Worm (Caenorhabditis elegans) whole organism, mixed stage, embryonic: Measurements from ENCODE around the gene sre-49.

Source experiments
- elt-1 ChIP-seq: sonication (generic microtip); optimal IDR thresholded peaks from 2 replicates; lab custom pipeline; 2017; ENCODE audit warnings: missing genetic modification characterization, mild to moderate bottlenecking, missing compliant biosample characterization, antibody characterized with exemption, moderate library complexity, borderline replicate concordance; ENCODE audit not compliant: insufficient read depth
- mep-1 ChIP-seq: fragments of 150-350 bp; optimal IDR thresholded peaks from 2 replicates; lab custom pipeline; 2017; ENCODE audit warnings: missing biosample characterization, missing genetic modification reagents, missing genetic modification characterization, inconsistent platforms
- nhr-2 ChIP-seq: fragments of 150-350 bp; optimal IDR thresholded peaks from 2 replicates; lab custom pipeline; 2014; ENCODE audit warnings: missing biosample characterization, missing genetic modification characterization
- nhr-28 ChIP-seq: fragments of 150-350 bp; optimal IDR thresholded peaks from 2 replicates; lab custom pipeline; 2014; ENCODE audit warnings: missing biosample characterization, missing genetic modification characterization
- nhr-76 ChIP-seq: sonication (generic microtip); optimal IDR thresholded peaks from 2 replicates; lab custom pipeline; 2017; ENCODE audit warnings: missing biosample characterization, missing genetic modification characterization
- snpc-4 ChIP-seq: fragments of 150-350 bp; optimal IDR thresholded peaks from 2 replicates; lab custom pipeline; 2014; ENCODE audit warnings: missing biosample characterization, missing genetic modification characterization
- unc-62 ChIP-seq: fragments of 150-350 bp; optimal IDR thresholded peaks from 2 replicates; lab custom pipeline; 2014; ENCODE audit warnings: missing biosample characterization, missing genetic modification reagents, missing genetic modification characterization

DNA sequence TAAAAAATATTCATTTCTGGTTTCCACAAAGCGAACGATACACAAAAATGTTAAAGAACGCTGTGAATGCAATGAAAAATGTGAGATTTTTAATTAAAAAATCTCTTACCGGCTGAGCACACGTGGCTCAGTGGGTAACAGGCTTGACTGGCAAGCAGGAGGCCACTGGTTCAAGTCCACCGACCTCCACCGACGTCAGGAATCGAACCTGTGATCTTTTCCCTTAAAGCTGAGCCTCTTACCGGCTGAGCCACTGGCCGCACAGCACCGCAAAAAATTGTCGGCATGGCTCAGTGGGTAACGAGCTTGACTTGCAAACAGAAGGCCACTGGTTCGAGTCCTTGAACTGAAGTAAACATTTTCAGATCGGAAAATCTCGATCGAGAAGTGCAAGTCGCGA, 26.1 kb downstream of the sre-49 start, which contains the start of gene C44C11.6:
- TF ChIP-seq nhr-28 (tag; lab: Kevin White, UChicago) = no peak
- TF ChIP-seq mep-1 (tag; lab: Kevin White, UChicago) = no peak
- no peak for TF ChIP-seq elt-1 (tag; lab: Kevin White, UChicago)
- TF ChIP-seq unc-62 (GFP tag; lab: Kevin White, UChicago) = no peak
- no peak for TF ChIP-seq nhr-76
- TF ChIP-seq snpc-4 (tag; lab: Kevin White, UChicago) = no peak
- no peak for TF ChIP-seq nhr-2 (tag; lab: Kevin White, UChicago)
